Worm (Caenorhabditis elegans): Measurements from ENCODE around the gene srh-88.

srh-88 gene

DNA sequence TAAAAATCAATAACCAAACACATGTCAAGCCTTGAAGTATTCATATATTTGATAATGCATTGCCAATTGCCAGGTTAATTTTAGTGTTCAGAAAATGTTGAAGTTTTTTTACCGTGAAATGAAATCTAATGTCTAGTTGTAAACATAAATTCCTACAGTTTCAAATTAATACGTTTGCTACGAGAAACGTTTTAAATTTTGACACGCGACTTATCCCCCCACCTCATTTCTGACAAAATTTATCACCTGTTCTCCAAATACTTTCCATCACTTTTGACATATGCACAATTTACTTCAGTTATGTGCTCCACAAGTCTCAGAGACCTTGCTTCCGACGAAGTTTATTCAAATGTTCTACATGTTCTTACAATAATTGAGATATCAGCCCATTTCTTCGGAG lies 50.7 kb downstream of the srh-88 start, which contains the start of gene srh-146 (continued):
- TF ChIP-seq cebp-1 (GFP tag; IDR thresholded peaks at IDR 0.05) (no peak), cebp-1 (tag; optimal IDR thresholded peaks at IDR 0.05) (no peak), ztf-25 (GFP tag; IDR thresholded peaks at IDR 0.05) (no peak), akir-1 (GFP tag; optimal IDR thresholded peaks at IDR 0.05) (no peak)
